Worm (Caenorhabditis elegans) whole organism, L4 larva: ENCODE data around the gene ZK546.4.
"Not testable (repeated sequence)": the region's sequence is repeated elsewhere in the genome, so short reads cannot be mapped to it uniquely, and the experiment has no call there.

Source experiments
- F26F4.8 ChIP-seq: fragments of 200-800 bp; sonication (Bioruptor generic); conservative IDR thresholded peaks from 2 replicates; pipeline ENCODE4 v1.3.6; 2022; ENCODE audit warnings: missing genetic modification characterization, missing compliant biosample characterization
- F49E8.2 ChIP-seq: sonication (generic microtip); optimal IDR thresholded peaks from 2 replicates; lab custom pipeline; 2016; ENCODE audit warnings: missing compliant biosample characterization, mild to moderate bottlenecking, missing genetic modification characterization, borderline replicate concordance
- T26A8.4 ChIP-seq: fragments of 200-800 bp; sonication (Bioruptor generic); IDR thresholded peaks from 2 replicates; pipeline ENCODE4 v1.3.6; 2022; ENCODE audit warnings: missing genetic modification characterization, missing compliant biosample characterization
- ZK546.5 ChIP-seq, 2 experiments: sonication (generic microtip); optimal IDR thresholded peaks; 2 replicates each; lab custom pipeline; 2017; ENCODE audit warnings: missing biosample characterization in 2 of 2, missing genetic modification characterization in 2 of 2
- aha-1 ChIP-seq: fragments of 150-350 bp; peaks from one replicate; lab custom pipeline; 2014; ENCODE audit warnings: missing biosample characterization, missing genetic modification characterization
- ceh-20 ChIP-seq: fragments of 200-800 bp; sonication (Bioruptor generic); IDR thresholded peaks from 2 replicates; pipeline ENCODE4 v1.3.6; 2022; ENCODE audit warnings: missing genetic modification reagents, missing genetic modification characterization, missing compliant biosample characterization
- ctbp-1 ChIP-seq: fragments of 200-800 bp; sonication (Bioruptor generic); IDR thresholded peaks from 2 replicates; pipeline ENCODE4 v1.3.6; 2022; ENCODE audit warnings: missing genetic modification reagents, missing genetic modification characterization, missing compliant biosample characterization
- dmd-6 ChIP-seq: fragments of 200-800 bp; sonication (Bioruptor generic); IDR thresholded peaks from 2 replicates; pipeline ENCODE4 v1.3.6; 2022; ENCODE audit warnings: missing genetic modification reagents, missing genetic modification characterization, missing compliant biosample characterization
- dpl-1 ChIP-seq: fragments of 150-350 bp; optimal IDR thresholded peaks from 2 replicates; lab custom pipeline; 2014; ENCODE audit warnings: missing biosample characterization, missing genetic modification reagents, missing genetic modification characterization
- egl-43 ChIP-seq: fragments of 200-800 bp; sonication (Bioruptor generic); IDR thresholded peaks from 2 replicates; pipeline ENCODE4 v1.3.6; 2022; ENCODE audit warnings: missing genetic modification reagents, missing genetic modification characterization, missing compliant biosample characterization
- fkh-10 ChIP-seq: fragments of 150-350 bp; optimal IDR thresholded peaks from 2 replicates; lab custom pipeline; 2014; ENCODE audit warnings: missing biosample characterization, missing genetic modification reagents, missing genetic modification characterization
- hlh-11 ChIP-seq: fragments of 200-800 bp; sonication (Bioruptor generic); optimal IDR thresholded peaks from 2 replicates; lab custom pipeline; 2018; ENCODE audit warnings: mild to moderate bottlenecking, missing genetic modification characterization, missing compliant biosample characterization
- hlh-30 ChIP-seq: sonication (generic microtip); optimal IDR thresholded peaks from 2 replicates; lab custom pipeline; 2017; ENCODE audit warnings: antibody characterized with exemption, mild to moderate bottlenecking, missing genetic modification characterization, missing compliant biosample characterization; ENCODE audit not compliant: insufficient read depth
- lin-13 ChIP-seq: fragments of 150-350 bp; optimal IDR thresholded peaks from 2 replicates; lab custom pipeline; 2014; ENCODE audit warnings: missing biosample characterization, missing genetic modification reagents, missing genetic modification characterization
- lin-38 ChIP-seq: fragments of 200-800 bp; sonication (Bioruptor generic); IDR thresholded peaks from 2 replicates; pipeline ENCODE4 v1.3.6; 2022; ENCODE audit warnings: missing genetic modification reagents, missing genetic modification characterization, missing compliant biosample characterization
- lsy-2 ChIP-seq, 2 experiments: fragments of 150-350 bp in 1 of 2; sonication (generic microtip) in 1 of 2; optimal IDR thresholded peaks; 2 replicates each; lab custom pipeline; 2014 to 2017; ENCODE audit warnings: missing biosample characterization in 2 of 2, missing genetic modification characterization in 2 of 2
- mdl-1 ChIP-seq, 2 experiments: fragments of 150-350 bp in 1 of 2; sonication (generic microtip) in 1 of 2; optimal IDR thresholded peaks; 2 replicates each; lab custom pipeline; 2014 to 2017; ENCODE audit warnings: missing biosample characterization in 2 of 2, missing genetic modification characterization in 2 of 2
- mdt-29 ChIP-seq: fragments of 200-800 bp; sonication (Bioruptor generic); IDR thresholded peaks from 2 replicates; pipeline ENCODE4 v1.3.6; 2022; ENCODE audit warnings: missing genetic modification reagents, missing genetic modification characterization, missing compliant biosample characterization
- mes-2 ChIP-seq: sonication (generic microtip); optimal IDR thresholded peaks from 2 replicates; lab custom pipeline; 2016; ENCODE audit warnings: missing genotype, mild to moderate bottlenecking, missing genetic modification characterization, missing compliant biosample characterization; ENCODE audit not compliant: poor library complexity, severe bottlenecking
- mxl-3 ChIP-seq: fragments of 200-800 bp; sonication (Bioruptor generic); optimal IDR thresholded peaks from 2 replicates; lab custom pipeline; 2018; ENCODE audit warnings: mild to moderate bottlenecking, missing genetic modification characterization, missing compliant biosample characterization
- nhr-10 ChIP-seq: fragments of 150-350 bp; optimal IDR thresholded peaks from 2 replicates; lab custom pipeline; 2014; ENCODE audit warnings: missing biosample characterization, missing genetic modification characterization
- nhr-11 ChIP-seq: fragments of 150-350 bp; optimal IDR thresholded peaks from 2 replicates; lab custom pipeline; 2014; ENCODE audit warnings: missing biosample characterization, missing genetic modification characterization
- nhr-28 ChIP-seq: fragments of 150-350 bp; optimal IDR thresholded peaks from 2 replicates; lab custom pipeline; 2014; ENCODE audit warnings: missing biosample characterization, missing genetic modification characterization
- nhr-41 ChIP-seq: fragments of 200-800 bp; sonication (Bioruptor generic); IDR thresholded peaks from 2 replicates; pipeline ENCODE4 v1.3.6; 2022; ENCODE audit warnings: missing genetic modification reagents, missing genetic modification characterization, missing compliant biosample characterization
- nhr-42 ChIP-seq: fragments of 200-800 bp; sonication (Bioruptor generic); IDR thresholded peaks from 2 replicates; pipeline ENCODE4 v1.3.6; 2022; ENCODE audit warnings: missing genetic modification characterization, missing compliant biosample characterization
- pqm-1 ChIP-seq: sonication (generic microtip); optimal IDR thresholded peaks from 2 replicates; lab custom pipeline; 2017; ENCODE audit warnings: missing biosample characterization, missing genetic modification characterization
- snpc-4 ChIP-seq: fragments of 150-350 bp; optimal IDR thresholded peaks from 2 replicates; lab custom pipeline; 2014; ENCODE audit warnings: missing biosample characterization, missing genetic modification characterization
- spr-3 ChIP-seq: fragments of 200-800 bp; sonication (Bioruptor generic); optimal IDR thresholded peaks from 2 replicates; lab custom pipeline; 2018; ENCODE audit warnings: mild to moderate bottlenecking, missing genetic modification characterization, missing compliant biosample characterization
- tra-1 ChIP-seq: fragments of 200-800 bp; sonication (Bioruptor generic); IDR thresholded peaks from 2 replicates; pipeline ENCODE4 v1.3.6; 2022; ENCODE audit warnings: missing genetic modification reagents, missing genetic modification characterization, missing compliant biosample characterization
- unc-130 ChIP-seq: sonication (generic microtip); optimal IDR thresholded peaks from 2 replicates; lab custom pipeline; 2016; ENCODE audit warnings: missing genetic modification reagents, missing genetic modification characterization, missing compliant biosample characterization
- unc-62 ChIP-seq, 3 experiments: fragments of 150-350 bp in 1 of 3; sonication (generic microtip); optimal IDR thresholded peaks in 2 of 3; peaks in 1 of 3; 1 replicate in 1 of 3; 2 replicates in 2 of 3; lab custom pipeline; 2014 to 2017; ENCODE audit warnings: missing biosample characterization in 3 of 3, missing genetic modification characterization in 3 of 3, missing genetic modification reagents in 3 of 3, missing genotype in 1 of 3
- ztf-11 ChIP-seq: fragments of 150-350 bp; optimal IDR thresholded peaks from 2 replicates; lab custom pipeline; 2014; ENCODE audit warnings: missing biosample characterization, missing genetic modification characterization

ZK546.4 gene

DNA sequence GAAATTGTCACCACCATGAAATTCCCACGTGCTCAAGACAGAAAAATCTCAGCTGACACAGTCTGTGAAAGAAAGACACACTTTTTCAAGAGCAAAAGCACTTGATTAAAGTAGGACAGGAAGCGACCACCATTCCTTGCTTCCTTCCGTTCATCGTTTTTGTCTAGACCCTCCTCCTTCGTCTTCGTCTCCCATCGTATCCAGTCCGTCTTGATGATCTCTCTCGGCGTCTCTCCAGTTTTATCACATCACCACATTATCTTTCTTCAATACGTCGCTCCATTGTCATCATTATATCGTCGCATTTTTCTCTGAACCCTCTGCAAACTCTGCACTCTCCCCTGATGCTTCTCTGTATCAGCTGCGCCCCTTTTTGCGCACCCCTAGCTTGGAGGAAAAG, 29.7 kb upstream of the ZK546.4 start:
- TF ChIP-seq aha-1 (peak; percentile 37), mes-2 (peak; percentile 2), dmd-6 (GFP tag; lab: Robert Waterston, UW) (0 out of 2 replicates have a peak, but pooled peaks have one; percentile 13), nhr-28 (tag; lab: Kevin White, UChicago) (peak; percentile 32), ZK546.5 (tag; optimal IDR thresholded peaks at IDR 0.05; lab: Kevin White, UChicago) (no peak), lsy-2 (tag; optimal IDR thresholded peaks at IDR 0.05; lab: Kevin White, UChicago) (peak in 1 of 2 experiments; percentile 16), lin-13 (GFP tag; lab: Kevin White, UChicago) (no peak), mdt-29 (GFP tag; lab: Robert Waterston, UW) (no peak), nhr-41 (GFP tag; lab: Robert Waterston, UW) (no peak), hlh-30 (tag; lab: Kevin White, UChicago) (peak; percentile 68), hlh-11 (tag; lab: Kevin White, UChicago) (peak; percentile 59), unc-62 (GFP tag; optimal IDR thresholded peaks at IDR 0.05 in 1 of 2; lab: Kevin White, UChicago) (peak in 1 of 2 experiments; percentile 70), unc-62 (tag; optimal IDR thresholded peaks at IDR 0.05; lab: Kevin White, UChicago) (no peak), mxl-3 (peak; percentile 24), egl-43 (GFP tag; lab: Robert Waterston, UW) (peak; percentile 29; the same call in 1 of the 2 replicates), ctbp-1 (GFP tag; lab: Robert Waterston, UW) (0 out of 2 replicates have a peak, but pooled peaks have one; percentile 48), ceh-20 (peak; percentile 14; the same call in 1 of the 2 replicates), nhr-10 (tag; lab: Kevin White, UChicago) (no peak), nhr-42 (GFP tag; lab: Robert Waterston, UW) (no peak), mdl-1 (tag; optimal IDR thresholded peaks at IDR 0.05; lab: Kevin White, UChicago) (peak in 1 of 2 experiments; percentile 22)

DNA sequence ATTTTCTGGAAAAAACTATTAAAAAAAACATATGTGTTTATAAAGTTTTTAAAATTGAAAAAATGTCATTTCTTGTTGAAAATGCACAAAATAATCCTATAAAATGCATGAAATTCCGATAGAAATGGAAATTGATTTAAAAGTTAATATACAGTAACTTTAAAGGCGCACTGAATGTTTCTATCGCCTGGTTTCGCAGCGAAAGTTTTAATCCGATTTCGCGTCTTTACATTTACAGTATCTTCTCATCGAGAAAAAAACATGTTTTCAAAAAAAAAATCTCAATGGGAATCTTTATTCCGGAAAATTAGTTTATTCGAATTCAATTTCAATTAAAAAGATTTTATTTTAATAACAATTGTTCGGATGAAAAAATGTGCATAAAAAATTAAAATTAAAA, 23.6 kb upstream of the ZK546.4 start, which contains the start of gene R05F9.11:
R05F9.11 (minus strand) TSS at position 5 of the 400 bp plus-strand sequence.
- TF ChIP-seq tra-1 (GFP tag; lab: Robert Waterston, UW) (no peak), F49E8.2 (tag; lab: Kevin White, UChicago) (peak; percentile 10), unc-62 (GFP tag; optimal IDR thresholded peaks at IDR 0.05 in 1 of 2; lab: Kevin White, UChicago) (no peak), unc-62 (tag; optimal IDR thresholded peaks at IDR 0.05; lab: Kevin White, UChicago) (no peak), lsy-2 (tag; optimal IDR thresholded peaks at IDR 0.05; lab: Kevin White, UChicago) (peak in 1 of 2 experiments; percentile 58), dpl-1 (GFP tag; lab: Kevin White, UChicago) (no peak), pqm-1 (tag; lab: Kevin White, UChicago) (no peak), unc-130 (GFP tag; lab: Kevin White, UChicago) (peak; percentile 10), hlh-11 (tag; lab: Kevin White, UChicago) (no peak)

DNA sequence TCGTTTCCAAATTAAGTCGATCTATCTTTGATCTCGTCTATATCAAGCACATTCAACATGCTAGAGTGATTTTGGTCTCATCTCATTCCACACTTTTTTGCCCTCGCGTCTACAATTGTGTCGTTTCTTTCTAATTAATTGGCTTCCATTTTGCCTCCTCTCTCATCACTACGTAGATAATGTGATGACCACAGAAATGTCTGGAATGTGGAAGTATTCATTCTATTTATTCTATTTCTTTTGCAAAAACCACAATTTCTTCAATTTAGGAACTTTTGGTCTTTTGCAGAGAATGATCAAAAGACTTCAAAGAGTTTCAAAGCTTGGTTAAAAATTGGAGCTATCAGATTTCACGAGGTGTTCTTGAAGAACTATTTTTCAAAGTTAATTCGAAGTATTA, 22.3 kb upstream of the ZK546.4 start:
- TF ChIP-seq aha-1 (peak; percentile 48), snpc-4 (tag; lab: Kevin White, UChicago) (no peak)

DNA sequence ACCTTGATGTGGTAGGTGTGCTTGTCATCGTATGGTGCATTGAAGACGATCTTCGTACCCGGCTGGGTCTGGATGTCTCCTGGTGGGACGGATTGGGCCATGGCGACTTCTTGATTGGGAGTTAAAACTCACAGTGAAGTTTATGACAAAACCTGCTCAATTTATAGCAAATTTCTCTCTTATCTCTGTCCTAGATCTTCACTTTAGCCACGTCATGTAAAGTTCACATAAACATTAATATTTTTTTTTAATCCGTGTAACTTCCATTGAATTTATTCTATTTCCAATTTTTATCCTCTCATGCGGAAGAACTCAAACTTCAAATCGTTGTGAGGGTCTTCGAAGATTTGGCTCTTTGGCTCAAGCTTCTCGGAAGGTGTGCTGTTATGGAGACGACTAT, 21.4 kb upstream of the ZK546.4 start, which contains the start of gene msp-31:
msp-31 (minus strand) TSS at position 101 of the 400 bp plus-strand sequence.
- not testable (repeated sequence) for TF ChIP-seq T26A8.4 (GFP tag; lab: Robert Waterston, UW); nhr-11; F26F4.8 (GFP tag; lab: Robert Waterston, UW)

DNA sequence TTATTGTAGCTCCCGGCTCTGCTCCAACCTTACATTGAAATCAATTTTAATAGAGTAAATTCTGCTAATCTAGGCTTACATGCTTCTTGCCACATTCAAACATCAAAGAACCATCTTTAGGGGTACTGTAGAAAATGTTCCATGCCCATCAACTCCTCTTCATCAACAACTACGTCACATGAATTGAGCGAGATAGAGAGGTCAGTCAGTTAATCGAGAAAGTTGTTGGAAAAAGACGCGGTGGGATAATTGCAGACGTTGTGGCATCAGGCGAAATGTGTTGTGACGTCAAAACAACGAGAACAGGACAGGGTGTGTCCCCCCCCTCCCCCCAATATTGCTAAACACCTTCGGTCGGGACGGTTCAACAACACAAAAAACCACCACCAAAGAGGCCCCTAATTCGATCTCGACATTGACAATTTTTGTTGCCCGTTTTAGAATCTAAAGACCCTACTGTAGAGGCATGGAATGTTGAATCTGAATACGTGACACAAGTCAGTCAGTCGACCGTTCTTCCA, 19.3 kb upstream of the ZK546.4 start:
- TF ChIP-seq unc-62 (GFP tag; optimal IDR thresholded peaks at IDR 0.05 in 1 of 2; lab: Kevin White, UChicago), result peak in 1 of 2 experiments; percentile 62
- no peak for TF ChIP-seq unc-62 (tag; optimal IDR thresholded peaks at IDR 0.05; lab: Kevin White, UChicago)
- TF ChIP-seq dmd-6 (GFP tag; lab: Robert Waterston, UW), result no peak
- no peak for TF ChIP-seq ztf-11 (tag; lab: Kevin White, UChicago)
- TF ChIP-seq fkh-10 (GFP tag; lab: Kevin White, UChicago), result no peak
- TF ChIP-seq spr-3 (GFP tag; lab: Kevin White, UChicago), result no peak
- no peak for TF ChIP-seq lin-38 (GFP tag; lab: Robert Waterston, UW)
- no peak for TF ChIP-seq nhr-42 (GFP tag; lab: Robert Waterston, UW)
- no peak for TF ChIP-seq unc-130 (GFP tag; lab: Kevin White, UChicago)
